Fruit fly (Drosophila melanogaster) whole organism, embryonic: ENCODE results near the gene XRCC1.
A peak's percentile ranks its signal among the peaks of the same experiment; 100 is the strongest.

Experiments
- Blimp-1 ChIP-seq: fragments of 200-800 bp; sonication (Bioruptor generic); optimal IDR thresholded peaks from 3 replicates; lab custom pipeline; 2018; ENCODE audit warnings: missing biosample characterization, missing genetic modification characterization, mild to moderate bottlenecking, moderate library complexity, missing genetic modification reagents
- C15 ChIP-seq: fragments of 200-800 bp; sonication (Bioruptor generic); IDR thresholded peaks from 3 replicates; pipeline ENCODE4 v1.3.6; 2022; ENCODE audit warnings: missing biosample characterization, missing genetic modification characterization
- CG10274 ChIP-seq: fragments of 200-800 bp; sonication (Bioruptor generic); optimal IDR thresholded peaks from 3 replicates; lab custom pipeline; 2017; ENCODE audit warnings: missing biosample characterization, mild to moderate bottlenecking, missing genetic modification characterization
- CG10654 ChIP-seq: fragments of 200-800 bp; sonication (Bioruptor generic); optimal IDR thresholded peaks from 2 replicates; lab custom pipeline; 2016; ENCODE audit warnings: missing biosample characterization, missing genetic modification characterization
- CG11093 ChIP-seq: fragments of 200-800 bp; sonication (Bioruptor generic); IDR thresholded peaks from 3 replicates; pipeline ENCODE4 v1.3.6; 2022; ENCODE audit warnings: missing biosample characterization, missing genetic modification characterization
- CG12236 ChIP-seq: fragments of 200-800 bp; sonication (Bioruptor generic); optimal IDR thresholded peaks from 2 replicates; lab custom pipeline; 2016; ENCODE audit warnings: missing biosample characterization, missing genetic modification characterization
- CG13775 ChIP-seq: fragments of 200-800 bp; sonication (Bioruptor generic); optimal IDR thresholded peaks from 3 replicates; lab custom pipeline; 2017; ENCODE audit warnings: missing biosample characterization, mild to moderate bottlenecking, missing genetic modification characterization
- CG15269 ChIP-seq: fragments of 200-800 bp; sonication (Bioruptor generic); optimal IDR thresholded peaks from 2 replicates; lab custom pipeline; 2018; ENCODE audit warnings: missing biosample characterization, mild to moderate bottlenecking, missing genetic modification characterization, moderate library complexity
- CG16815 ChIP-seq: fragments of 200-800 bp; sonication (Bioruptor generic); optimal IDR thresholded peaks from 3 replicates; lab custom pipeline; 2017; ENCODE audit warnings: missing biosample characterization, mild to moderate bottlenecking, missing genetic modification characterization
- CG17359 ChIP-seq: fragments of 200-800 bp; sonication (Bioruptor generic); optimal IDR thresholded peaks from 3 replicates; lab custom pipeline; 2018; ENCODE audit warnings: missing biosample characterization, mild to moderate bottlenecking, missing genetic modification characterization, moderate library complexity
- CG18599 ChIP-seq: fragments of 200-800 bp; sonication (Bioruptor generic); optimal IDR thresholded peaks from 3 replicates; lab custom pipeline; 2017; ENCODE audit warnings: missing biosample characterization, missing genetic modification characterization, mild to moderate bottlenecking, moderate library complexity, missing genetic modification reagents
- CG2120 ChIP-seq: fragments of 200-800 bp; sonication (Bioruptor generic); optimal IDR thresholded peaks from 3 replicates; lab custom pipeline; 2016; ENCODE audit warnings: missing biosample characterization, missing genetic modification characterization
- CG2712 ChIP-seq: fragments of 200-800 bp; optimal IDR thresholded peaks from 3 replicates; lab custom pipeline; 2019; ENCODE audit warnings: missing biosample characterization, mild to moderate bottlenecking, missing genetic modification characterization, moderate library complexity
- CG2875 ChIP-seq: fragments of 200-800 bp; sonication (Bioruptor generic); optimal IDR thresholded peaks from 2 replicates; lab custom pipeline; 2017; ENCODE audit warnings: missing biosample characterization, mild to moderate bottlenecking, missing genetic modification characterization, missing genetic modification reagents
- CG32532 ChIP-seq: fragments of 200-800 bp; sonication (Bioruptor generic); IDR thresholded peaks from 2 replicates; pipeline ENCODE4 v1.3.6; 2022; ENCODE audit warnings: missing biosample characterization, missing genetic modification characterization
- CG4854 ChIP-seq: fragments of 200-800 bp; sonication (Bioruptor generic); optimal IDR thresholded peaks from 2 replicates; lab custom pipeline; 2016; ENCODE audit warnings: missing biosample characterization, missing genetic modification characterization, inconsistent platforms
- CG5245 ChIP-seq: fragments of 200-800 bp; sonication (Bioruptor generic); optimal IDR thresholded peaks from 3 replicates; lab custom pipeline; 2016; ENCODE audit warnings: missing biosample characterization, missing genetic modification characterization
- CG7271 ChIP-seq: fragments of 200-800 bp; sonication (Bioruptor generic); optimal IDR thresholded peaks from 2 replicates; lab custom pipeline; 2018; ENCODE audit warnings: missing biosample characterization, mild to moderate bottlenecking, missing genetic modification characterization, moderate library complexity
- CG7928 ChIP-seq: fragments of 200-800 bp; sonication (Bioruptor generic); optimal IDR thresholded peaks from 2 replicates; lab custom pipeline; 2017; ENCODE audit warnings: missing biosample characterization, mild to moderate bottlenecking, missing genetic modification characterization
- Chrac-16 ChIP-seq: fragments of 200-800 bp; sonication (Bioruptor generic); optimal IDR thresholded peaks from 3 replicates; lab custom pipeline; 2016; ENCODE audit warnings: missing biosample characterization, missing genetic modification characterization
- D19B ChIP-seq: fragments of 200-800 bp; sonication (Bioruptor generic); optimal IDR thresholded peaks from 2 replicates; lab custom pipeline; 2017; ENCODE audit warnings: missing biosample characterization, mild to moderate bottlenecking, missing genetic modification characterization
- Dad ChIP-seq: fragments of 200-800 bp; sonication (Bioruptor generic); optimal IDR thresholded peaks from 3 replicates; lab custom pipeline; 2016; ENCODE audit warnings: missing biosample characterization, missing genetic modification characterization
- Mad ChIP-seq: fragments of 200-800 bp; sonication (Bioruptor generic); optimal IDR thresholded peaks from 2 replicates; lab custom pipeline; 2016; ENCODE audit warnings: missing biosample characterization, missing genetic modification characterization
- Scr ChIP-seq: fragments of 200-800 bp; sonication (Bioruptor generic); IDR thresholded peaks from 2 replicates; pipeline ENCODE4 v1.3.6; 2022; ENCODE audit warnings: missing biosample characterization, missing genetic modification characterization; ENCODE audit not compliant: partially characterized antibody
- Sox100B ChIP-seq: fragments of 200-800 bp; sonication (Bioruptor generic); optimal IDR thresholded peaks from 3 replicates; lab custom pipeline; 2018; ENCODE audit warnings: missing biosample characterization, mild to moderate bottlenecking, missing genetic modification characterization
- Sox102F ChIP-seq: fragments of 200-800 bp; sonication (Bioruptor generic); optimal IDR thresholded peaks from 2 replicates; lab custom pipeline; 2018; ENCODE audit warnings: missing biosample characterization, mild to moderate bottlenecking, missing genetic modification characterization, moderate library complexity
- bsh ChIP-seq, 2 experiments: fragments of 200-800 bp; sonication (Bioruptor generic); optimal IDR thresholded peaks; 2 replicates each; lab custom pipeline; 2017 to 2018; ENCODE audit warnings: mild to moderate bottlenecking in 2 of 2, missing biosample characterization in 2 of 2, missing genetic modification characterization in 2 of 2, moderate library complexity in 1 of 2
- cg ChIP-seq: fragments of 200-800 bp; sonication (Bioruptor generic); optimal IDR thresholded peaks from 3 replicates; lab custom pipeline; 2019; ENCODE audit warnings: missing biosample characterization, mild to moderate bottlenecking, missing genetic modification characterization, moderate library complexity
- corto ChIP-seq: fragments of 200-800 bp; sonication (Bioruptor generic); optimal IDR thresholded peaks from 2 replicates; lab custom pipeline; 2016; ENCODE audit warnings: missing biosample characterization, mild to moderate bottlenecking, missing genetic modification characterization, moderate library complexity
- disco-r ChIP-seq: fragments of 200-800 bp; sonication (Bioruptor generic); optimal IDR thresholded peaks from 2 replicates; lab custom pipeline; 2016; ENCODE audit warnings: missing biosample characterization, missing genetic modification characterization
- dysf ChIP-seq: fragments of 200-800 bp; sonication (Bioruptor generic); IDR thresholded peaks from 3 replicates; pipeline ENCODE4 v1.3.6; 2022; ENCODE audit warnings: missing biosample characterization, missing genetic modification characterization
- esg ChIP-seq: fragments of 200-800 bp; sonication (Bioruptor generic); conservative IDR thresholded peaks from 2 replicates; pipeline ENCODE4 v1.3.6; 2022; ENCODE audit warnings: missing biosample characterization, missing genetic modification characterization
- grau ChIP-seq: fragments of 200-800 bp; optimal IDR thresholded peaks from 3 replicates; lab custom pipeline; 2019; ENCODE audit warnings: missing biosample characterization, mild to moderate bottlenecking, missing genetic modification characterization, moderate library complexity
- gro ChIP-seq: fragments of 200-800 bp; sonication (Bioruptor generic); optimal IDR thresholded peaks from 2 replicates; lab custom pipeline; 2016; ENCODE audit warnings: missing biosample characterization, missing genetic modification characterization
- gsb ChIP-seq: fragments of 200-800 bp; sonication (Bioruptor generic); IDR thresholded peaks from 2 replicates; pipeline ENCODE4 v1.3.6; 2022; ENCODE audit warnings: missing biosample characterization, missing genetic modification characterization
- her ChIP-seq: fragments of 200-800 bp; sonication (Bioruptor generic); optimal IDR thresholded peaks from 2 replicates; lab custom pipeline; 2016; ENCODE audit warnings: missing biosample characterization, missing genetic modification characterization
- hkb ChIP-seq, 2 experiments: fragments of 200-800 bp in 1 of 2; fragments of >200 bp in 1 of 2; sonication (Bioruptor generic) in 1 of 2; IDR thresholded peaks in 1 of 2; optimal IDR thresholded peaks in 1 of 2; 2 replicates each; pipeline versions ENCODE4 v1.3.6 to Lab custom; 2017 to 2022; ENCODE audit warnings: missing biosample characterization in 1 of 2, missing genetic modification characterization in 1 of 2
- ind ChIP-seq: fragments of 200-800 bp; sonication (Bioruptor generic); optimal IDR thresholded peaks from 3 replicates; lab custom pipeline; 2016; ENCODE audit warnings: missing biosample characterization, missing genetic modification characterization
- klu ChIP-seq: fragments of 200-800 bp; sonication (Bioruptor generic); IDR thresholded peaks from 2 replicates; pipeline ENCODE4 v1.3.6; 2022; ENCODE audit warnings: missing biosample characterization, missing genetic modification characterization
- mam ChIP-seq: fragments of 200-800 bp; sonication (Bioruptor generic); optimal IDR thresholded peaks from 3 replicates; lab custom pipeline; 2016; ENCODE audit warnings: missing biosample characterization, missing genetic modification characterization
- pan ChIP-seq, 4 experiments: fragments of >200 bp in 3 of 4; fragments of 200-800 bp in 1 of 4; sonication (Bioruptor generic) in 1 of 4; optimal IDR thresholded peaks in 3 of 4; IDR thresholded peaks in 1 of 4; 2 replicates each; pipeline versions ENCODE4 v1.3.6 to Lab custom; 2017 to 2022; ENCODE audit warnings: missing biosample characterization in 2 of 4, missing genetic modification characterization in 2 of 4, mixed read lengths in 1 of 4
- pho ChIP-seq: fragments of 200-800 bp; sonication (Bioruptor generic); optimal IDR thresholded peaks from 2 replicates; lab custom pipeline; 2016; ENCODE audit warnings: missing biosample characterization, missing genetic modification characterization
- phol ChIP-seq: fragments of 200-800 bp; sonication (Bioruptor generic); optimal IDR thresholded peaks from 3 replicates; lab custom pipeline; 2018; ENCODE audit warnings: missing biosample characterization, mild to moderate bottlenecking, missing genetic modification characterization, moderate library complexity
- ranshi ChIP-seq: fragments of 200-800 bp; sonication (Bioruptor generic); IDR thresholded peaks from 2 replicates; pipeline ENCODE4 v1.3.6; 2022; ENCODE audit warnings: missing biosample characterization, missing genetic modification characterization
- row ChIP-seq: fragments of 200-800 bp; sonication (Bioruptor generic); IDR thresholded peaks from 3 replicates; pipeline ENCODE4 v1.3.6; 2022; ENCODE audit warnings: missing biosample characterization, missing genetic modification characterization
- sens ChIP-seq: fragments of 200-800 bp; sonication (Bioruptor generic); peaks from one replicate; lab custom pipeline; 2016; ENCODE audit warnings: missing biosample characterization, missing genetic modification characterization
- tin ChIP-seq: fragments of 200-800 bp; sonication (Bioruptor generic); optimal IDR thresholded peaks from 3 replicates; lab custom pipeline; 2016; ENCODE audit warnings: missing biosample characterization, missing genetic modification characterization
- ttk ChIP-seq: fragments of 200-800 bp; sonication (Bioruptor generic); IDR thresholded peaks from 2 replicates; pipeline ENCODE4 v2.1.2; 2022; ENCODE audit warnings: missing biosample characterization, missing genetic modification characterization
- unpg ChIP-seq: fragments of 200-800 bp; sonication (Bioruptor generic); optimal IDR thresholded peaks from 3 replicates; lab custom pipeline; 2018; ENCODE audit warnings: missing biosample characterization, mild to moderate bottlenecking, missing genetic modification characterization, moderate library complexity
- vvl ChIP-seq: fragments of 200-800 bp; sonication (Bioruptor generic); IDR thresholded peaks from 2 replicates; pipeline ENCODE4 v1.3.6; 2022; ENCODE audit warnings: missing biosample characterization, missing genetic modification characterization

XRCC1 gene

dm6 chrX:5286513-5286912 is 43.2 kb upstream of the XRCC1 start (continued):
- TF ChIP-seq corto (GFP tag; lab: Kevin White, UChicago) (no peak), disco-r (GFP tag; lab: Kevin White, UChicago) (no peak), CG12236 (GFP tag; lab: Kevin White, UChicago) (no peak), CG5245 (peak; percentile 3), Sox100B (GFP tag; lab: Kevin White, UChicago) (peak; percentile 14), CG10654 (GFP tag; lab: Kevin White, UChicago) (no peak), CG16815 (GFP tag; lab: Kevin White, UChicago) (no peak), grau (tag; lab: Kevin White, UChicago) (peak; percentile 15), CG7271 (tag; lab: Kevin White, UChicago) (no peak), pho (GFP tag; lab: Kevin White, UChicago) (no peak), CG7928 (no peak), esg (GFP tag; lab: Robert Waterston, UW) (0 out of 2 replicates have a peak, but pooled peaks have one; percentile 6), dysf (GFP tag; lab: Robert Waterston, UW) (peak; percentile 40; the same call in 1 of the 3 replicates), gro (GFP tag; lab: Kevin White, UChicago) (no peak), her (GFP tag; lab: Kevin White, UChicago) (no peak), CG17359 (peak; percentile 15), Mad (GFP tag; lab: Kevin White, UChicago) (no peak), unpg (GFP tag; lab: Kevin White, UChicago) (peak; percentile 16), C15 (GFP tag; lab: Robert Waterston, UW) (0 out of 3 replicates have a peak, but pooled peaks have one; percentile 5), Chrac-16 (no peak), CG32532 (GFP tag; lab: Robert Waterston, UW) (no peak), pan (optimal IDR thresholded peaks at IDR 0.05; lab: Kevin White, UChicago) (no peak), pan (GFP tag; optimal IDR thresholded peaks at IDR 0.05 in 1 of 2, IDR thresholded peaks at IDR 0.05 in 1 of 2) (peak in 1 of 2 experiments; percentile 18), Sox102F (GFP tag; lab: Kevin White, UChicago) (peak; percentile 3), CG2712 (tag; lab: Kevin White, UChicago) (peak; percentile 7), gsb (GFP tag; lab: Robert Waterston, UW) (no peak), CG4854 (GFP tag; lab: Kevin White, UChicago) (no peak), bsh (GFP tag; optimal IDR thresholded peaks at IDR 0.05; lab: Kevin White, UChicago) (no peak), mam (no peak), phol (tag; lab: Kevin White, UChicago) (peak; percentile 17), row (GFP tag; lab: Robert Waterston, UW) (peak; percentile 57), vvl (GFP tag; lab: Robert Waterston, UW) (peak; percentile 46), klu (no peak), cg (no peak), tin (peak; percentile 28), CG2875 (GFP tag; lab: Kevin White, UChicago) (no peak), CG13775 (no peak), hkb (optimal IDR thresholded peaks at IDR 0.05; lab: Kevin White, UChicago) (no peak), hkb (GFP tag; IDR thresholded peaks at IDR 0.05; lab: Robert Waterston, UW) (peak; percentile 48; the same call in 1 of the 2 replicates), Blimp-1 (GFP tag; lab: Kevin White, UChicago) (peak; percentile 4), ttk (GFP tag; lab: Robert Waterston, UW) (no peak), CG11093 (GFP tag; lab: Robert Waterston, UW) (no peak), sens (GFP tag; lab: Kevin White, UChicago) (peak; percentile 17), D19B (no peak), CG15269 (peak; percentile 8), CG2120 (GFP tag; lab: Kevin White, UChicago) (peak; percentile 35), CG10274 (GFP tag; lab: Kevin White, UChicago) (no peak), Dad (GFP tag; lab: Kevin White, UChicago) (no peak), CG18599 (peak; percentile 14), ranshi (peak; percentile 30; the same call in 1 of the 2 replicates), Scr (GFP tag; lab: Robert Waterston, UW) (no peak), ind (peak; percentile 22)
